Worm (Caenorhabditis elegans): Measurements from ENCODE around the gene dot-1.4.
A peak's percentile ranks its signal among the peaks of the same experiment; 100 is the strongest.

The dot-1.4 gene

DNA sequence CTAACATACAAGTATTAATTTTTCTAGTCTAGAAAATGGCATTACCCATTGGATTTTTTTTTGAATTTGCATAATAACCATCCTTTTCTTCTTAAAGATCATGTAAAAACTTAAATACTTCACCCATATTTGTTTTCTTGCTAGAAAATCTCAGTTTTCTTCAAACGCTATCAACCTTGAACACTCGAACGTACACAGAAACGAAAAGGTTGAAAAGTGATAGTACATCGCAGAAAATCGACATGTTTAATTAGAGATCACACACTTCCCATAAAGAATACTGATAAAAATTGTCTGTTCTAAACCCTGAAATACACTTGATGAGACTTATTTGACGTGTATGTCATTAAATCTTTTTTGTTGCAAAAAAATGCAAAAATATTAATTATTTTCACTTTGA lies 3.9 kb downstream of the dot-1.4 start, which contains the start of gene F55G7.4:
TSS of gene F55G7.4 (plus strand) at position 301 of the 400 bp plus-strand sequence.
- TF ChIP-seq mdt-29 (GFP tag; IDR thresholded peaks at IDR 0.05), result no peak

DNA sequence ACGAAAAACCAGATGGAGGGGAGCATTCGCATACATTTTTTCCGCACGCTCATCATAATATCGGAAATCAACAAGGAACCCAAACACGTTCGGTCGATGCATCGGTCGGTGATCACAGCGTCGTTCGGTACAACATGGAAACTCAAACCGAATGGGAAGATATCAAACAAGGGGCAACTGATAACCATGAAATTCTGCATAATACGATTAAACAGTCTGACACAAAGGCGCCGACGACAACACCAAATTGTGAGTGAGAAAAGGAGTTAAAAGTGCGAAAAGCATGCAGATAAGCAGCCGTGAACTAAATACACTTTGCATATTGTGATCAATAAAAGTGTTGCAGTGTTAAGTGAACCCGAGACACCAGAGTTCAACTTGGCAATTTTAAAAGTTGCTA lies 6.2 kb downstream of the dot-1.4 start:
- TF ChIP-seq ZK546.5 (tag; optimal IDR thresholded peaks at IDR 0.05) (no peak), lir-3 (tag; optimal IDR thresholded peaks at IDR 0.05) (no peak), hlh-30 (tag; optimal IDR thresholded peaks at IDR 0.05; ENCODE audit: insufficient read depth) (no peak), daf-16 (GFP tag; optimal IDR thresholded peaks at IDR 0.05) (no peak), daf-16 (tag; optimal IDR thresholded peaks at IDR 0.05) (peak; percentile 75), skn-1 (tag; optimal IDR thresholded peaks at IDR 0.05) (no peak), lsy-2 (tag; optimal IDR thresholded peaks at IDR 0.05) (no peak), unc-39 (tag; optimal IDR thresholded peaks at IDR 0.05) (no peak), ztf-7 (tag; optimal IDR thresholded peaks at IDR 0.05) (no peak), dve-1 (tag; optimal IDR thresholded peaks at IDR 0.05; ENCODE audit: insufficient read depth) (peak; percentile 51), daf-12 (tag; optimal IDR thresholded peaks at IDR 0.05) (no peak), pha-4 (GFP tag; IDR thresholded peaks at IDR 0.05) (no peak), pha-4 (tag; optimal IDR thresholded peaks at IDR 0.05) (no peak), nhr-28 (tag; optimal IDR thresholded peaks at IDR 0.05) (no peak), lin-13 (GFP tag; optimal IDR thresholded peaks at IDR 0.05) (no peak), hlh-11 (tag; optimal IDR thresholded peaks at IDR 0.05) (peak; percentile 58), Y75B8A.6 (GFP tag; IDR thresholded peaks at IDR 0.05) (no peak), nhr-48 (tag; optimal IDR thresholded peaks at IDR 0.05) (peak; percentile 8), lin-1 (GFP tag; IDR thresholded peaks at IDR 0.05) (no peak), D1046.2 (GFP tag; IDR thresholded peaks at IDR 0.05) (no peak), pqm-1 (tag; optimal IDR thresholded peaks at IDR 0.05) (peak; percentile 29), ceh-32 (tag; optimal IDR thresholded peaks at IDR 0.05; ENCODE audit: poor library complexity) (no peak), nhr-102 (tag; optimal IDR thresholded peaks at IDR 0.05) (no peak), dmd-6 (GFP tag; IDR thresholded peaks at IDR 0.05) (peak; percentile 59), arid-1 (GFP tag; conservative IDR thresholded peaks at IDR 0.05) (no peak), madf-5 (GFP tag; IDR thresholded peaks at IDR 0.05) (no peak), tag-97 (GFP tag; IDR thresholded peaks at IDR 0.05) (no peak), ctbp-1 (GFP tag; IDR thresholded peaks at IDR 0.05) (no peak), mdt-29 (GFP tag; IDR thresholded peaks at IDR 0.05) (no peak), daf-8 (GFP tag; IDR thresholded peaks at IDR 0.05) (no peak)

DNA sequence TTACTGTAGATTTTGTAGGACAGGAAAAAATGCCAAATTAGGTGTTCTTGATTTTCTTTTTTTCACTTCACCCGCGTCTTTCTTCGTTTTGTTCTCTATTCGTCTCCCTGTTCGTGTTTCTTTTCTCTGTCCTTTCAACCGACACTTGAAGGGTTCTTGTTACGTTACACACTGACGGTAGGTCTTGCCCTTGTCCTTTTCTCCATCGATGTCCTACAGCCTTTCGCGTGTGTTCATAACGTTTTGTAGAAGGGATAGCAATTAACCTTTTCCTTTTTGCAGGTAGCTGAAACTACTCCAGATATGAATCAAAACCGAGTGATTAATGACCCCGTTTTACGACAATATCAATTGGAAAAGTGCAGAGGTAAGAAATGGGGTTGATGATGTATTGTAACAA lies 7.3 kb downstream of the dot-1.4 start, which contains the start of gene F55G7.1:
TSS of gene F55G7.1 (plus strand) at position 276 of the 400 bp plus-strand sequence.
- TF ChIP-seq unc-130 (GFP tag; optimal IDR thresholded peaks at IDR 0.05), result no peak
- TF ChIP-seq duxl-1 (tag; optimal IDR thresholded peaks at IDR 0.05; ENCODE audit: poor library complexity), result peak; percentile 95
- no peak for TF ChIP-seq lir-3 (tag; optimal IDR thresholded peaks at IDR 0.05)
- no peak for TF ChIP-seq nhr-11 (tag; optimal IDR thresholded peaks at IDR 0.05)
- no peak for TF ChIP-seq ZK337.2 (GFP tag; IDR thresholded peaks at IDR 0.05)
- TF ChIP-seq tra-1 (GFP tag; IDR thresholded peaks at IDR 0.05), result no peak
- 0 out of 2 replicates have a peak, but pooled peaks have one; percentile 7 for TF ChIP-seq php-3 (GFP tag; IDR thresholded peaks at IDR 0.05)
- no peak for TF ChIP-seq tag-97 (GFP tag; IDR thresholded peaks at IDR 0.05)
- no peak for TF ChIP-seq daf-19 (GFP tag; conservative IDR thresholded peaks at IDR 0.05)
- TF ChIP-seq cey-2 (tag; optimal IDR thresholded peaks at IDR 0.05; ENCODE audit: borderline replicate concordance, insufficient read depth), result no peak
- TF ChIP-seq zip-11 (GFP tag; IDR thresholded peaks at IDR 0.05), result no peak
- TF ChIP-seq daf-8 (GFP tag; IDR thresholded peaks at IDR 0.05), result no peak
- TF ChIP-seq hmg-1.1 (GFP tag; IDR thresholded peaks at IDR 0.05), result peak; percentile 86
- TF ChIP-seq ztf-7 (tag; optimal IDR thresholded peaks at IDR 0.05), result peak; percentile 71
- peak in 1 of 2 experiments; percentile 14 for TF ChIP-seq lsy-2 (tag; optimal IDR thresholded peaks at IDR 0.05)
- no peak for TF ChIP-seq F49E8.2 (tag; optimal IDR thresholded peaks at IDR 0.05; ENCODE audit: borderline replicate concordance)
- TF ChIP-seq dmd-8 (GFP tag; IDR thresholded peaks at IDR 0.05), result no peak
- TF ChIP-seq F10B5.3 (tag; optimal IDR thresholded peaks at IDR 0.05), result peak; percentile 88
- peak; percentile 41 for TF ChIP-seq dmd-6 (GFP tag; IDR thresholded peaks at IDR 0.05)
- TF ChIP-seq lin-39 (tag; optimal IDR thresholded peaks at IDR 0.05), result no peak
- no peak for TF ChIP-seq nhr-76 (tag; optimal IDR thresholded peaks at IDR 0.05)
- TF ChIP-seq mxl-2 (GFP tag; conservative IDR thresholded peaks at IDR 0.05), result no peak
- no peak for TF ChIP-seq fos-1 (tag; optimal IDR thresholded peaks at IDR 0.05)
- no peak for TF ChIP-seq ces-1 (GFP tag; optimal IDR thresholded peaks at IDR 0.05)
- TF ChIP-seq ceh-44 (GFP tag; IDR thresholded peaks at IDR 0.05), result peak; percentile 20; the same call in 1 of the 2 replicates
